Fruit fly (Drosophila melanogaster): ENCODE data around the gene Wnt10.

DNA sequence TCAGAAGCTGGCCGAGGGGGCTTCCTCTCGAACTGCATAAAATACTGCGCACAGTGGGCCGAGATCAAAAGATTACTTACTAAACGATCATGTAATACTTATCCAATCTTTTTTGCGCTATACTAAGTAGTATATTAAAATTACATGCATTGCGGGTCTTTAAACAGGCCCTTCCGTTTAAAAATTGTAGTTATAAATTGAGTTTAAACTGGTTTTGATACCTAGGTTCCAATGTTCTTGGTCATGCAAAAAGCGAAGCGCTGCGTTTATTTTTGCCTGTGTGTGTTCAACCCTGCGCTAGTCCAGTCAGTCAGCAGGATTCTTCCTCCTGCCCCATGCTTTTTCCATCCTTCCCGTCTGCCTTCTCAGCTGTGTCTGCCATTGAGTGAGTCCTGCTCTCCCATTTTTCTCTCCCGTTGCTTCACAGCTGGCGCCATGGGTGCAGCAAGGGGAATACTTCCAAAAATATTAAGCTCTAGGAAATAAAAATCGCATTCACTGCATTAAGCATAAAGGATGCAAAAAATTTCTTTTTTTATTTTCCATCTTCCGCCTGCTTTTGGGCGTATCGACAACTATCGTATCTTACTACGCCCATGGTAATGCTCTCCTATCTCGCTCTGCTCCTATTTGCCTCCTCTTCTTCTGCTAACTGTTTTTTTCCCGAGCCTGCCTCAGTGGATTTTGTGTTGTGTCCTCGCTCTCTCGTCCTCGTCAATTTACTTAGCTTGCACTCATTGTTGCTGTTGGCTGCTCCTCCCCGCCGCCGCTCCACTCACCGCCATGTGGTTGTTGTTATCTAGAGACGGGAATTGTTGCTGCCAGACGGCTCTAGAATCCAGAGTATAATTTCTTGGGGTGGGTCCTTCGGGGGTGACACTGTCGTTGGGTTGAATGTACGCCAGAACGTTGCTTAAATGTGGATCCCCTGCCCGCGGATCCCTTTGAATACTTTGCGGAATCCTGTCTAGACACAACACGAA, 57.4 kb downstream of the Wnt10 start:
- TF ChIP-seq gl (tag; optimal IDR thresholded peaks at IDR 0.05) (peak; percentile 63), CG13204 (GFP tag; optimal IDR thresholded peaks at IDR 0.05) (peak; percentile 77), CG8301 (tag; optimal IDR thresholded peaks at IDR 0.05) (peak; percentile 68), Pif1A (GFP tag; optimal IDR thresholded peaks at IDR 0.05) (peak; percentile 86), CG34367 (tag; optimal IDR thresholded peaks at IDR 0.05) (peak; percentile 76), CG9948 (tag; optimal IDR thresholded peaks at IDR 0.05) (peak; percentile 78)

Data from whole organism, pupa.